Fruit fly (Drosophila melanogaster) whole organism, embryonic: ENCODE results near the gene Dhdds.

Source experiments
- Bgb ChIP-seq: fragments of 200-800 bp; sonication (Bioruptor generic); IDR thresholded peaks from 2 replicates; pipeline ENCODE4 v1.3.6; 2022; ENCODE audit warnings: missing biosample characterization, missing genetic modification characterization; ENCODE audit not compliant: partially characterized antibody
- CG10543 ChIP-seq: fragments of 200-800 bp; sonication (Bioruptor generic); optimal IDR thresholded peaks from 3 replicates; lab custom pipeline; 2017; ENCODE audit warnings: missing biosample characterization, mild to moderate bottlenecking, missing genetic modification characterization, moderate library complexity
- CG10979 ChIP-seq: fragments of 200-800 bp; sonication (Bioruptor generic); optimal IDR thresholded peaks from 2 replicates; lab custom pipeline; 2018; ENCODE audit warnings: missing biosample characterization, mild to moderate bottlenecking, missing genetic modification characterization, moderate library complexity
- CG11504 ChIP-seq: fragments of 200-800 bp; sonication (Bioruptor generic); optimal IDR thresholded peaks from 3 replicates; lab custom pipeline; 2019; ENCODE audit warnings: missing biosample characterization, mild to moderate bottlenecking, missing genetic modification characterization, moderate library complexity
- CG13287 ChIP-seq: fragments of 200-800 bp; sonication (Bioruptor generic); IDR thresholded peaks from 2 replicates; pipeline ENCODE4 v1.3.6; 2022; ENCODE audit warnings: missing biosample characterization, missing genetic modification characterization; ENCODE audit not compliant: partially characterized antibody
- CG13424 ChIP-seq: fragments of 200-800 bp; sonication (Bioruptor generic); optimal IDR thresholded peaks from 2 replicates; lab custom pipeline; 2019; ENCODE audit warnings: missing biosample characterization, mild to moderate bottlenecking, missing genetic modification characterization, moderate library complexity
- CG13775 ChIP-seq: fragments of 200-800 bp; sonication (Bioruptor generic); optimal IDR thresholded peaks from 3 replicates; lab custom pipeline; 2017; ENCODE audit warnings: missing biosample characterization, mild to moderate bottlenecking, missing genetic modification characterization
- CG14441 ChIP-seq: fragments of 200-800 bp; sonication (Bioruptor generic); IDR thresholded peaks from 2 replicates; pipeline ENCODE4 v1.3.6; 2022; ENCODE audit warnings: missing biosample characterization, missing genetic modification characterization
- CG15073 ChIP-seq: fragments of 200-800 bp; sonication (Bioruptor generic); optimal IDR thresholded peaks from 2 replicates; lab custom pipeline; 2016; ENCODE audit warnings: missing biosample characterization, missing genetic modification characterization
- CG1647 ChIP-seq: fragments of 200-800 bp; sonication (Bioruptor generic); optimal IDR thresholded peaks from 3 replicates; lab custom pipeline; 2016; ENCODE audit warnings: missing biosample characterization, missing genetic modification characterization
- CG16815 ChIP-seq: fragments of 200-800 bp; sonication (Bioruptor generic); optimal IDR thresholded peaks from 3 replicates; lab custom pipeline; 2017; ENCODE audit warnings: missing biosample characterization, mild to moderate bottlenecking, missing genetic modification characterization
- CG17361 ChIP-seq: fragments of 200-800 bp; sonication (Bioruptor generic); IDR thresholded peaks from 3 replicates; pipeline ENCODE4 v1.3.6; 2022; ENCODE audit warnings: missing biosample characterization, missing genetic modification characterization
- CG17912 ChIP-seq: fragments of 200-800 bp; sonication (Bioruptor generic); optimal IDR thresholded peaks from 2 replicates; lab custom pipeline; 2018; ENCODE audit warnings: missing biosample characterization, mild to moderate bottlenecking, missing genetic modification characterization
- CG2678 ChIP-seq: fragments of 200-800 bp; sonication (Bioruptor generic); optimal IDR thresholded peaks from 3 replicates; lab custom pipeline; 2019; ENCODE audit warnings: missing biosample characterization, mild to moderate bottlenecking, missing genetic modification characterization, moderate library complexity
- CG31365 ChIP-seq: fragments of 200-800 bp; sonication (Bioruptor generic); optimal IDR thresholded peaks from 2 replicates; lab custom pipeline; 2018; ENCODE audit warnings: missing biosample characterization, mild to moderate bottlenecking, missing genetic modification characterization
- CG34224 ChIP-seq: fragments of 200-800 bp; sonication (Bioruptor generic); IDR thresholded peaks from 3 replicates; pipeline ENCODE4 v1.3.6; 2022; ENCODE audit warnings: missing biosample characterization, missing genetic modification characterization; ENCODE audit not compliant: partially characterized antibody
- CG4404 ChIP-seq: fragments of 200-800 bp; sonication (Bioruptor generic); IDR thresholded peaks from 2 replicates; pipeline ENCODE4 v1.3.6; 2022; ENCODE audit warnings: missing biosample characterization, missing genetic modification characterization
- CG4854 ChIP-seq: fragments of 200-800 bp; sonication (Bioruptor generic); optimal IDR thresholded peaks from 2 replicates; lab custom pipeline; 2016; ENCODE audit warnings: missing biosample characterization, missing genetic modification characterization, inconsistent platforms
- CG6854 ChIP-seq: fragments of 200-800 bp; sonication (Bioruptor generic); optimal IDR thresholded peaks from 3 replicates; lab custom pipeline; 2017; ENCODE audit warnings: missing biosample characterization, mild to moderate bottlenecking, missing genetic modification characterization
- CG7271 ChIP-seq: fragments of 200-800 bp; sonication (Bioruptor generic); optimal IDR thresholded peaks from 2 replicates; lab custom pipeline; 2018; ENCODE audit warnings: missing biosample characterization, mild to moderate bottlenecking, missing genetic modification characterization, moderate library complexity
- CG7928 ChIP-seq: fragments of 200-800 bp; sonication (Bioruptor generic); optimal IDR thresholded peaks from 2 replicates; lab custom pipeline; 2017; ENCODE audit warnings: missing biosample characterization, mild to moderate bottlenecking, missing genetic modification characterization
- CG8388 ChIP-seq: fragments of 200-800 bp; sonication (Bioruptor generic); optimal IDR thresholded peaks from 2 replicates; lab custom pipeline; 2019; ENCODE audit warnings: missing biosample characterization, mild to moderate bottlenecking, missing genetic modification characterization, moderate library complexity
- CG9727 ChIP-seq: fragments of 200-800 bp; sonication (Bioruptor generic); optimal IDR thresholded peaks from 3 replicates; lab custom pipeline; 2017; ENCODE audit warnings: missing biosample characterization, mild to moderate bottlenecking, missing genetic modification characterization
- CG9876 ChIP-seq: fragments of 200-800 bp; sonication (Bioruptor generic); optimal IDR thresholded peaks from 2 replicates; lab custom pipeline; 2016; ENCODE audit warnings: missing biosample characterization, missing genetic modification characterization
- Chrac-16 ChIP-seq: fragments of 200-800 bp; sonication (Bioruptor generic); optimal IDR thresholded peaks from 3 replicates; lab custom pipeline; 2016; ENCODE audit warnings: missing biosample characterization, missing genetic modification characterization
- CrebB ChIP-seq: fragments of 200-800 bp; sonication (Bioruptor generic); optimal IDR thresholded peaks from 3 replicates; lab custom pipeline; 2018; ENCODE audit warnings: missing biosample characterization, mild to moderate bottlenecking, missing genetic modification characterization
- Fer2 ChIP-seq: fragments of 200-800 bp; sonication (Bioruptor generic); optimal IDR thresholded peaks from 2 replicates; lab custom pipeline; 2018; ENCODE audit warnings: missing biosample characterization, mild to moderate bottlenecking, missing genetic modification characterization, moderate library complexity
- HHEX ChIP-seq: fragments of 200-800 bp; sonication (Bioruptor generic); optimal IDR thresholded peaks from 3 replicates; lab custom pipeline; 2017; ENCODE audit warnings: missing biosample characterization, mild to moderate bottlenecking, missing genetic modification characterization, missing genetic modification reagents
- Lhr ChIP-seq: fragments of 200-800 bp; sonication (Bioruptor generic); optimal IDR thresholded peaks from 3 replicates; lab custom pipeline; 2017; ENCODE audit warnings: mild to moderate bottlenecking, missing biosample characterization, missing genetic modification reagents, missing genetic modification characterization
- MTF-1 ChIP-seq: fragments of 200-800 bp; sonication (Bioruptor generic); optimal IDR thresholded peaks from 2 replicates; lab custom pipeline; 2018; ENCODE audit warnings: missing biosample characterization, mild to moderate bottlenecking, missing genetic modification characterization, borderline replicate concordance
- Opbp ChIP-seq: fragments of 200-800 bp; sonication (Bioruptor generic); IDR thresholded peaks from 3 replicates; pipeline ENCODE4 v1.3.6; 2022; ENCODE audit warnings: missing biosample characterization, missing genetic modification characterization; ENCODE audit not compliant: partially characterized antibody
- chm ChIP-seq: fragments of 200-800 bp; sonication (Bioruptor generic); IDR thresholded peaks from 2 replicates; pipeline ENCODE4 v1.3.6; 2022; ENCODE audit warnings: missing biosample characterization, missing genetic modification characterization
- danr ChIP-seq: fragments of 200-800 bp; sonication (Bioruptor generic); IDR thresholded peaks from 2 replicates; pipeline ENCODE4 v1.3.6; 2022; ENCODE audit warnings: missing biosample characterization, missing genetic modification characterization
- dmrt11E ChIP-seq: fragments of 200-800 bp; sonication (Bioruptor generic); optimal IDR thresholded peaks from 3 replicates; lab custom pipeline; 2018; ENCODE audit warnings: missing biosample characterization, mild to moderate bottlenecking, missing genetic modification characterization, moderate library complexity
- emc ChIP-seq: fragments of 200-800 bp; sonication (Bioruptor generic); optimal IDR thresholded peaks from 2 replicates; lab custom pipeline; 2016; ENCODE audit warnings: missing biosample characterization, missing genetic modification characterization
- eve ChIP-seq, 2 experiments: fragments of >200 bp; optimal IDR thresholded peaks; 2 replicates each; lab custom pipeline; 2017; ENCODE audit warnings: missing biosample characterization in 2 of 2, missing genetic modification characterization in 2 of 2
- gcm2 ChIP-seq: fragments of 200-800 bp; sonication (Bioruptor generic); optimal IDR thresholded peaks from 2 replicates; lab custom pipeline; 2016; ENCODE audit warnings: missing biosample characterization, missing genetic modification characterization
- ham ChIP-seq: fragments of 200-800 bp; sonication (Bioruptor generic); IDR thresholded peaks from 2 replicates; pipeline ENCODE4 v1.3.6; 2022; ENCODE audit warnings: missing biosample characterization, missing genetic modification characterization
- ind ChIP-seq: fragments of 200-800 bp; sonication (Bioruptor generic); optimal IDR thresholded peaks from 3 replicates; lab custom pipeline; 2016; ENCODE audit warnings: missing biosample characterization, missing genetic modification characterization
- inv ChIP-seq: fragments of 200-800 bp; sonication (Bioruptor generic); IDR thresholded peaks from 2 replicates; pipeline ENCODE4 v1.3.6; 2022; ENCODE audit warnings: missing biosample characterization, missing genetic modification characterization; ENCODE audit not compliant: partially characterized antibody
- kay ChIP-seq: fragments of 200-800 bp; sonication (Bioruptor generic); optimal IDR thresholded peaks from 2 replicates; lab custom pipeline; 2016; ENCODE audit warnings: missing biosample characterization, missing genetic modification characterization
- nerfin-2 ChIP-seq: fragments of 200-800 bp; sonication (Bioruptor generic); IDR thresholded peaks from 2 replicates; pipeline ENCODE4 v1.3.6; 2022; ENCODE audit warnings: missing biosample characterization, missing genetic modification characterization; ENCODE audit not compliant: partially characterized antibody
- prd ChIP-seq, 3 experiments: fragments of >200 bp in 2 of 3; fragments of 200-800 bp in 1 of 3; sonication (Bioruptor generic) in 1 of 3; optimal IDR thresholded peaks in 2 of 3; IDR thresholded peaks in 1 of 3; 2 replicates in 2 of 3; 3 replicates in 1 of 3; pipeline versions ENCODE4 v1.3.6 to Lab custom; 2017 to 2022; ENCODE audit warnings: missing biosample characterization in 1 of 3, missing genetic modification characterization in 1 of 3
- row ChIP-seq: fragments of 200-800 bp; sonication (Bioruptor generic); IDR thresholded peaks from 3 replicates; pipeline ENCODE4 v1.3.6; 2022; ENCODE audit warnings: missing biosample characterization, missing genetic modification characterization
- sc ChIP-seq, 3 experiments: fragments of >200 bp in 2 of 3; fragments of 200-800 bp in 1 of 3; sonication (Bioruptor generic) in 1 of 3; optimal IDR thresholded peaks; 2 replicates in 2 of 3; 3 replicates in 1 of 3; lab custom pipeline; 2017; ENCODE audit warnings: mild to moderate bottlenecking in 1 of 3, missing biosample characterization in 1 of 3, missing genetic modification characterization in 1 of 3, missing genetic modification reagents in 1 of 3
- sens ChIP-seq: fragments of 200-800 bp; sonication (Bioruptor generic); peaks from one replicate; lab custom pipeline; 2016; ENCODE audit warnings: missing biosample characterization, missing genetic modification characterization
- sens-2 ChIP-seq: fragments of 200-800 bp; sonication (Bioruptor generic); IDR thresholded peaks from 2 replicates; pipeline ENCODE4 v1.3.6; 2022; ENCODE audit warnings: missing biosample characterization, missing genetic modification characterization
- sima ChIP-seq: fragments of 200-800 bp; sonication (Bioruptor generic); optimal IDR thresholded peaks from 2 replicates; lab custom pipeline; 2016; ENCODE audit warnings: missing biosample characterization, missing genetic modification characterization
- ttk ChIP-seq: fragments of 200-800 bp; sonication (Bioruptor generic); IDR thresholded peaks from 2 replicates; pipeline ENCODE4 v2.1.2; 2022; ENCODE audit warnings: missing biosample characterization, missing genetic modification characterization

The Dhdds gene

DNA sequence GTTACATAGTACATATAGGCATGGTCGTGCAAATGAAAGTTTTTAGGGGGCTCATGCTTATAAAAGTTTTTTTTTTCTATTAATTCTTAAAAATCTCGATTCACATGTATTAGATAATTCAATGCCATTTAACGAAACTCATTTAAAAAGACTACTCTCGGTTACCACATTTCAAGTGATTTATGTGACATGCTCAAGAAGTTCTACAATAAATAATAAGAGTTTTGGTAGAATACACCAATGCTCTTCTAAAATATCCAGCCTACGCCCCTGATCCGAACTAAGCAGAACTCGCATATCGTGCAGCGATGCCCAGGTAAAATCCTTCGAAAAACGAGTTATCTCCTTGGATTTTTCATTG lies 40.6 kb downstream of the Dhdds start (continued):
- TF ChIP-seq inv (no peak), dmrt11E (peak; percentile 53), MTF-1 (GFP tag; lab: Kevin White, UChicago) (no peak), nerfin-2 (no peak), CG7928 (GFP tag; lab: Kevin White, UChicago) (no peak), CG17912 (GFP tag; lab: Kevin White, UChicago) (no peak), CG13424 (tag; lab: Kevin White, UChicago) (peak; percentile 5), CG17361 (GFP tag; lab: Robert Waterston, UW) (0 out of 3 replicates have a peak, but pooled peaks have one; percentile 29), row (0 out of 3 replicates have a peak, but pooled peaks have one; percentile 16), Opbp (no peak), Chrac-16 (GFP tag; lab: Kevin White, UChicago) (peak; percentile 4), CG1647 (no peak), CG34224 (GFP tag; lab: Robert Waterston, UW) (no peak), CG11504 (tag; lab: Kevin White, UChicago) (peak; percentile 21), CG2678 (tag; lab: Kevin White, UChicago) (peak; percentile 29), kay (GFP tag; lab: Kevin White, UChicago) (no peak), Bgb (no peak), Fer2 (tag; lab: Kevin White, UChicago) (no peak), CG10543 (no peak), CG15073 (GFP tag; lab: Kevin White, UChicago) (no peak), ttk (GFP tag; lab: Robert Waterston, UW) (no peak), CG4404 (GFP tag; lab: Robert Waterston, UW) (peak; percentile 62), CG14441 (GFP tag; lab: Robert Waterston, UW) (no peak), CG31365 (tag; lab: Kevin White, UChicago) (no peak), ham (GFP tag; lab: Robert Waterston, UW) (no peak), CG8388 (GFP tag; lab: Kevin White, UChicago) (no peak), sc (optimal IDR thresholded peaks at IDR 0.05; lab: Kevin White, UChicago) (no peak), sc (GFP tag; optimal IDR thresholded peaks at IDR 0.05; lab: Kevin White, UChicago) (no peak), gcm2 (GFP tag; lab: Kevin White, UChicago) (no peak), ind (GFP tag; lab: Kevin White, UChicago) (no peak), HHEX (GFP tag; lab: Kevin White, UChicago) (no peak), CG16815 (GFP tag; lab: Kevin White, UChicago) (peak; percentile 17), chm (no peak), sens-2 (GFP tag; lab: Robert Waterston, UW) (no peak), CG13287 (GFP tag; lab: Robert Waterston, UW) (no peak), prd (optimal IDR thresholded peaks at IDR 0.05; lab: Kevin White, UChicago) (no peak), prd (GFP tag; IDR thresholded peaks at IDR 0.05; lab: Robert Waterston, UW) (peak; percentile 64; the same call in 2 of the 3 replicates), CrebB (tag; lab: Kevin White, UChicago) (no peak), Lhr (GFP tag; lab: Kevin White, UChicago) (no peak), CG9876 (GFP tag; lab: Kevin White, UChicago) (no peak), sens (GFP tag; lab: Kevin White, UChicago) (peak; percentile 81), CG7271 (tag; lab: Kevin White, UChicago) (peak; percentile 11), CG13775 (GFP tag; lab: Kevin White, UChicago) (peak; percentile 5), CG9727 (GFP tag; lab: Kevin White, UChicago) (peak; percentile 25), sima (GFP tag; lab: Kevin White, UChicago) (no peak), danr (no peak), CG6854 (GFP tag; lab: Kevin White, UChicago) (no peak), CG10979 (tag; lab: Kevin White, UChicago) (peak; percentile 48), emc (GFP tag; lab: Kevin White, UChicago) (no peak), CG4854 (GFP tag; lab: Kevin White, UChicago) (no peak), eve (GFP tag; optimal IDR thresholded peaks at IDR 0.05; lab: Kevin White, UChicago) (no peak)
